Worm (Caenorhabditis elegans) whole organism, L4/young adult: Measurements from ENCODE around the gene srbc-20.
A peak's percentile ranks its signal among the peaks of the same experiment; 100 is the strongest.

ENCODE experiments used
- W03F9.2 ChIP-seq: fragments of 150-350 bp; optimal IDR thresholded peaks from 2 replicates; lab custom pipeline; 2014; ENCODE audit warnings: missing biosample characterization, missing genetic modification characterization
- dao-5 ChIP-seq: sonication (generic microtip); optimal IDR thresholded peaks from 2 replicates; lab custom pipeline; 2016; ENCODE audit warnings: missing genotype, missing genetic modification characterization, moderate library complexity, missing compliant biosample characterization
- him-1 ChIP-seq: sonication (generic microtip); optimal IDR thresholded peaks from 2 replicates; lab custom pipeline; 2016; ENCODE audit warnings: missing genotype, missing genetic modification reagents, missing genetic modification characterization, missing compliant biosample characterization

srbc-20 gene

DNA sequence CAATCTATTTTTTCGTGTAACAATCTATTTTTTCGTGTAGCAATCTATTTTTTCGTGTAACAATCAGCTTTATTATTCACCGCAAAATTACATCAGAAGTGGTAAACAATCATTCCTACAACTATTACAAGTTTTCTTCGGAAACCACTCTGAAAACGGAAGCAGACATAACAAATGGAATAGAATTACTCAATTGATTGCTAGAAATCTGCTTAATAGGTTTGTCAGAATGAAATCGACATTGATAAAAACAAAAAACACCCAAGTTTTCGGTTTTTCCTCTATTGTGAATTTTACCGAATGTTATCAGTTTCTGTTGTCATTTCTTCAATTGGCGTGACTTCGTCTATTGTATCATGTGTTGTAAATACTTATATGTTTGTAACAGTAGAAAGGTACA, at the start of gene srbc-20:
TSS of gene srbc-20 (plus strand) at position 301 of the 400 bp plus-strand sequence.
- TF ChIP-seq dao-5 (no peak), him-1 (tag; lab: Kevin White, UChicago) (no peak), W03F9.2 (no peak)

DNA sequence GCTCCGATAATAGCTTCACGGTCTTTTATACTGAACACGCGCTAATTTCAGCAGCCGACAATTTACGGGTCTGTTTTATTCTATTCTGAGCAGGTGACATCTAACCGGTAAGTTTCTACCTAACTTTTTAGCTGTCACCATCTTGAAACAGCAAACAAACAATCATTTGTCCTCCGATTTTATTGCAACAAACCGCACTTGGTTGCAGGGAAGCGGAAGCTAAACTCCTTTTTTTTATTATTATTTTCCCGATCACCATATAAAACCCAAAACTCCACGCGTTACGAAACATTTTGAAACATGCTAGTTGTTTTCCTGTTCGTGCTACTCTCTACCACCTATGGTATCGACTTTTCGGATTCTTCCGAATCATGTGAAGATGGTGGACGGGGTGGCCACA, 49.2 kb upstream of the srbc-20 start, which contains the start of gene clec-208:
TSS of gene clec-208 (plus strand) at position 301 of the 400 bp plus-strand sequence.
- TF ChIP-seq dao-5 (no peak), W03F9.2 (no peak), him-1 (tag; lab: Kevin White, UChicago) (no peak)

DNA sequence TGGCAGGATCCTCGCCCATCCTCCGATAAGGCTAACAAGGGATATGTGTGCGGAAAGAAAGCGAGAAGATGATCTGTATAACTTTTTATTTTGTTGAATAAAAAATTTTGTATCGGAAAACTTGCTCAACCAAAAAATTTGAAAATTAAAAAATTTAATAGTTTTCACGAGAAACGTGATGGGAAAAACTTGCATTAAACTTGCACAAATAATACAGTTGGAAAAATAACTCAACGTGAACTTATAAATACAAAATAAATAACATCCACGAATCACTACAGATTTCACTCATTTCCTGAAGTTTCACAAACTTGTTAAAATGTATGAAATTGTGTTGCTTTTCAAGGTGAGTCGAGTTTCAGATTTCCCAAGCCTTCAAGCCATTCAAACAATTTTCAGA, 47.9 kb upstream of the srbc-20 start, which contains the start of gene F36F12.7:
TSS of gene F36F12.7 (plus strand) at position 301 of the 400 bp plus-strand sequence.
- TF ChIP-seq dao-5 (no peak), W03F9.2 (no peak), him-1 (tag; lab: Kevin White, UChicago) (no peak)

DNA sequence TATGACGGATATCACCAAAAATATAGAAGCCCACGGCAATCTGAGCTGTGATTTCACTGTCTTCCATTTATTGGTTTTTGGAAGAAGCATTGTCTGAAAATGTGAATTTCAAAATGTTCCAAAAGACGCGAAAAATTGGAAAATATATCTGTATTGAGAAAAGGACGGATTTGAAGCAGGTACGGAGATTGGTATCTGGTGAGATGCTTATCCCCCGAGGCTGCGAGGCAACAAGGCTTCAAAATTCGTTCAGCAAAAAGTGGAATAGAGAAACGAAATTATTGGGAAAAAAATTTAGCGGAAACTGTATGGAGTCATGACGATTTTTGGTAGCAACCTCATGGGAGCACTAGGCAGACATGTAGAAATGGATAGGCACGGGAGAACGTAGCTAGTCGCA, 43.8 kb upstream of the srbc-20 start, which contains the start of gene F36F12.1:
TSS of gene F36F12.1 (minus strand) at position 101 of the 400 bp plus-strand sequence.
- no peak for TF ChIP-seq dao-5
- TF ChIP-seq him-1 (tag; lab: Kevin White, UChicago) = no peak
- TF ChIP-seq W03F9.2 = no peak

DNA sequence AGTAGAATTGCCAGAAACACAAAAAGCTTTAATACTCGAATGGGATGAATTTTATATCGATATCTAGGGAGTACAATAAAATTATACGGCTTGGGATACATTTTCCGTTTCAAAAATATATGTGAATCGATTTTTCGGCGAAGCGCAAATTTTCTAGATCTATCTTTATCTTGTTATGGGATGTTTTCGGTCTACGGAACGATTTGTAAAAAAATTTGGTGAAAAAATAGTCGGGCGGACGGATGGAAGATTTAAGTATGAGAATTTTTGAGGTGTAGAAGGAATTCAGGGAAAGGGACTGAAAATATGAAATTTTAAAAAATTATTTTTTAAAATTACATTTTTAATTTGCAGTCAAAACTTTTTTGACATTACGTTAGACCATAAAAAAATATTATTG, 40.9 kb upstream of the srbc-20 start, which contains the start of gene F22F7.4:
TSS of gene F22F7.4 (minus strand) at position 101 of the 400 bp plus-strand sequence.
- TF ChIP-seq W03F9.2 = no peak
- no peak for TF ChIP-seq dao-5
- TF ChIP-seq him-1 (tag; lab: Kevin White, UChicago) = no peak

DNA sequence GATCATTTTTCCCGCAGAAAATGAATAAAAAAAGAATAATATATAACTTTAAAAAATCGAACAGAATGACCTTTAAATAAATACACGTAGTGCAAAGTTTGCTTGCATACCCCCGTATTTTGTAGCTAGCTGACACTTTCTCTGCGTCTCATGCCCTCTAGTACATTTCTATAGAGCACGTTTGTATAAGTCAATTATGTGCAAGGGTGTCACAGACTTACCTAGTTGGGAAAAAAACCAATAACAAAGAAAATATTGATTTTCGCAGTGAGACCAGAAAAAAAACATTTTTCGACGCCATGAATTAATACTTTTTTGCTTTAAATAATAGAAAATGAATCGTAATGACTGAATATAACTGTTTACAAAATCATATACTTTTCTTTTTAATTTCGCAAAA, 37.6 kb upstream of the srbc-20 start, which contains the start of gene ckb-4:
TSS of gene ckb-4 (minus strand) at position 140 of the 400 bp plus-strand sequence.
- TF ChIP-seq dao-5 (no peak), him-1 (tag; lab: Kevin White, UChicago) (no peak), W03F9.2 (no peak)

DNA sequence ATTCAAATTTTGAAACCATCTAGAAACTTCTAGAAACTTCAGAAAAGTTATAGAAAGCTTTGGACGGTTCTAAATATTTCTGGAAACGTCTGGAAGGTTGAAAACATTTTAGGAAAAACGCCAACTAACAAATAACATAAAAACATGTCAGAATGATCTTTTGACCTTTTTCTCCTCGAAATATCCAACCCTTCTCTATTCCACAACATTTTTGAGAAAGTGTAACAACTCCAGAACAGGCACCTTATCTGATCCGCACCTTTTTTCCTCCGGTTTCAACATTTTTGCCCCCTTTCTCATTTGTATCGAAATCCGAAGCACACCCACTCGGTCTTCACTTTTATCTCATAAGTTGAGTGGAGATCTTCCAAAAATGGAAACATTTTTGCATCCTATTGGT, 36.5 kb upstream of the srbc-20 start, which contains the start of gene F22F7.3:
TSS of gene F22F7.3 (plus strand) at position 301 of the 400 bp plus-strand sequence.
- TF ChIP-seq W03F9.2 = no peak
- TF ChIP-seq dao-5 = no peak
- no peak for TF ChIP-seq him-1 (tag; lab: Kevin White, UChicago)

DNA sequence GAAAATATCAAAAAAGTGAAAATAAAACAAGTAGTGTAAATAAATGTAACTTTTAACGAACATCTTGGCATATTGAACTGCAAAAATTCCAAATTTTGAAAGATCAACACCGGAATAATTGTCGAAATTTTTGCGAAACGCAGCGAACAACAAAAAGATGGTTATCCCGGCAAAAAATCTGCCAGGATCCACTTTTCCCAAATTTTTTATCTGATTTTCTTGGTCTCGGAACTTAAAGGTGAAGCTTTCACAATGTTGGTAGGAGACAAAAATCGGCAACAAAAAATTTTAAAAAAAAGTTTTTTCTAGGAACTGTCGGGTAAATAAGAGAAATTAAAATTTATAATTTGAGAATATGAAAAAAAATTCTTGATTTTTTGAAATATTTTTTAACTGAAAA, 28.3 kb upstream of the srbc-20 start, which contains the start of gene bgnt-1.2:
TSS of gene bgnt-1.2 (minus strand) at position 101 of the 400 bp plus-strand sequence.
- no peak for TF ChIP-seq dao-5
- TF ChIP-seq W03F9.2 = no peak
- no peak for TF ChIP-seq him-1 (tag; lab: Kevin White, UChicago)

DNA sequence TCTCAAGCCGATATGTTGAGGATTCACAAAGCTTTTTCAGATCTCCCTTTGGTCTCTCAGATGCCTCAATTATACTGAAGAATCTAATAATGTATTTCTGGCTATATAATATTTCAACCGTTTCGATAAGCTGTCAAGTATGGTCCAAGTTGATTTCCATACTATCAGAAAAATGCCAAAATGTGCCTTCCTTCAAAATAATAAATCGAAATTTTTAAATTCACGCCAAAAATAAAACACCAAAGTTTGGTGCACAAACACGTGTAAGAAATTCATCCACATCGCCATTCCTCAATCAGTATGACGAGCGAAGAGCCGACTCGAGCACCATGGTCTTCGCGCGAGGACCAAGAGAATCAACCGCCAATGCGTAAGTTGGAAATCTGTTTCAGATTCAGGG, 27.4 kb upstream of the srbc-20 start, which contains the start of gene F22F7.11:
TSS of gene F22F7.11 (plus strand) at position 301 of the 400 bp plus-strand sequence.
- no peak for TF ChIP-seq dao-5

DNA sequence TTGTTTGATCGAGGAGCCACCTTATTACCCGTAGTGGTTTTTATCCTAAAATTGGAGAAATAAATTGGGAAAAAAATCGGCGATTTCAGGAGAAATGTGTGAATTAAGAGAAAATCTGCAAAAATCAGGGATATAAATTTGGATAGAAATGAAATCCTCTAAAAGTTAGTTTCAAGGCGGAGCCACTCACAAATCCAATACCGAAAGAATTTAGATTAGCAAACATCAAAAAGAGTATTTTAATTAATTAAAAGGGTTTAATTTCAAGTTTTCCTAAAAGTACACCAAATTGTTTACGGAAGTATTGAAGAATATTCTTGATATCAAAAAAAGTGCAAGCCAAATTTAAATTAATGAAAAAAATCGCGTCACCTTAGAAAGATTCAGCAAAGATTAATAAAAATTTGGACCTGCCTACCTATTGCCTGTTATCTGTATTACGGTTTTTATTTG, 25.0 kb upstream of the srbc-20 start, which contains the start of gene F22F7.8:
TSS of gene F22F7.8 (minus strand) at position 51 of the 453 bp plus-strand sequence.
- no peak for TF ChIP-seq W03F9.2
- TF ChIP-seq him-1 (tag; lab: Kevin White, UChicago) = no peak
- TF ChIP-seq dao-5 = no peak

DNA sequence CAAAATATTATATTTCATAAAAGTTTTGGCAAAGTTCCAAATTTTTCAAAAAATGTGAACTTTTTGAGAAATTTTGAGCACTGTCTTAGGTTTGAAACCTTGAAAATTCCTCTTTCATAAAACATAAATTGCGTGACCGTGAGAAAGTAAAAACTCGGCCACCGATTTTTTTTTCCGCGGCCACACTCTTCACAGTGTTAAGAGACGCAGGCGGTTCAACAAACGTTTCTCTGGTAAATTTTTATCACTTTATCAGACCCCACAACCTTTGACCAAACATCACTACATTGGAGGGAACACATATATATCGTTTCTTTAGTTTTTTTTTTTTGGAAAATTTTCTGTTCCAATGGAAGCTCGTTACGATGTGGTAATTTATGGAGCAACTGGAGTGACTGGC, 24.4 kb upstream of the srbc-20 start, which contains the start of gene F22F7.2:
TSS of gene F22F7.2 (plus strand) at position 266 of the 400 bp plus-strand sequence.
- TF ChIP-seq W03F9.2 = no peak
- no peak for TF ChIP-seq him-1 (tag; lab: Kevin White, UChicago)
- TF ChIP-seq dao-5 = no peak

DNA sequence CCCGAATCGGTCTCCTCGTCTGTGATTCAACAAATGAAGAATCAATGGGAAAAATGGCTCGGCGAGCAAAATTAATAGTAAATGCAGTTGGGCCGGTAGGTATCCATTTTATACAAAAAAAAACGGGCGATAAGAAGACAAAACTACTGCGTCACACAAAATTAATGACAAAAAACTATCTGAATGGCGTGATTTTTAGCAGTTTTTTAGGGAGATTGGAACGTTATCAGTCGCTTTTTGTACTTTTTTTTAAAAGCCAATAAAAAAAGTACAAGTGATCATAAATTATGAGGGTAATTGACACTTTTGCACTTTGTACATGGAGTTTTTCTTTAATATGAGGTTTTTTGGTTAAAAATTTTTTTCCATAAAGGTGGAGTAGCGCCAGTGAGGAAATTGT, 23.7 kb upstream of the srbc-20 start:
- TF ChIP-seq W03F9.2 (no peak), dao-5 (no peak), him-1 (tag; lab: Kevin White, UChicago) (no peak)

DNA sequence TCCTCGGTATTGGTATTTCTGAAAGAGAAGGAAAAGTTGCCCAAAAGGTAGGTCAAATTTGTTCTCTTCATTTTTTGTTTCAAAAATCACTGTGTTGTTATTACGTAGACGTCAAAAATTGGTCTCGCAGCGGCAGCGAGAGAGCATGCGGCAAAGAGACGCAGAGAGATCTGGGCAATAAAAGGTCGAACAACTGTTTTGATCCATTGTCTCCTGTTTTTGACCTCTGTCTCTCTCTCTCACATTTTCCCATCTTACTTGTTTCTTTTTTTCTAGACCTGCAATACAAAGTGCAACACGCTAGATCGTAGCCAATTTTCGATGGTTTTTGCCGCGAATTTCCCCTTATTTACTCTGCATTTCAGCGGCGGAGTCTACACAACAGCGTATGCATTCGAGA, 20.3 kb upstream of the srbc-20 start:
- TF ChIP-seq dao-5 (no peak), W03F9.2 (no peak), him-1 (tag; lab: Kevin White, UChicago) (no peak)

DNA sequence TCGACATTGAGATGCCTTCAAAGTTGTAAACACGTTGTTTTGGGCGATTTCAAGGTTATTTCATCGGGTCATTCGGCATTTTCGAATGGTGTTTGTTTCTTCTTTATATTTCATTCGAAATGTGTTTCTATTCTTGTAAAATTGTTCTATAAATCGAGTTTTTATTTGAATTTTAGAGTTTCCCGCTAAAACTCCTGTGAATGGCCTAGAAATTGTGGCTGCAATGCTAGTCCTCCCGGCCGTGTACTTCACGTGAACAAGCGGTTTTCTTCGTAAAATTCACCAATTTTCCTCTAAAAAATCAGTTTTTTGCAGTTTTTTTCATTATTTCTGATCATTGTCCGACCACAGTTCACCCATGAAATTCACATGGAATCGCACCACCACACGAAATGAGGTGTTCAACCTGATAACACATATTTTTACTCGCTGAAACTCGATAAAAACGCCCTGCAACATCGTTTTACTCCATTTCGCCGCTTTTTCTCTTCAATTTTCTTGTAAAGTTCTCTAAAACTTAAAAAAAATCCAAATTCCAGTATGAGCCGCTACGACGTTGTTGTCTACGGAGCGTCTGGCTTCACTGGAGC, 19.8 kb upstream of the srbc-20 start, which contains the start of gene ldp-1:
TSS of gene ldp-1 (plus strand) at position 540 of the 590 bp plus-strand sequence.
- TF ChIP-seq W03F9.2 = peak; percentile 63
- TF ChIP-seq dao-5 = no peak
- TF ChIP-seq him-1 (tag; lab: Kevin White, UChicago) = peak; percentile 75

DNA sequence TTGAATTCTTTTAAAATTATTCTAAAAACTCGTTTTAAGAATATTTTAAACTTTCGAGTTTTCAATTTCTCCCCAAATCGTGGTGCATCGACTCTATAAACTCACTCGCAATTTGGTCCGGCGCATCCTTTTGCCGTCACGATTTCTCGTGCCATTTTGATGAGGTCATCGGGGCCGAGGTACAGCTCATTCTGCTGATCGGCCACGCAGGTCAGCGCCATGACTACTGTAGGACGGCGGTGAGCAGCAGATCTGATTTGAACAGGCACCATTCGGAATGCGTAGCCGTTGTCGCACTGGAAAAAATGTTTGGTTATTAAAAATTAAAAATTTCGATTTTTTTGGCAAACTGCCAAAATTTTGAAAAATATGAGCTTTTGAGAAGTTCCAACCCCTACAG, 14.2 kb upstream of the srbc-20 start:
- no peak for TF ChIP-seq him-1 (tag; lab: Kevin White, UChicago)
- TF ChIP-seq W03F9.2 = no peak
- TF ChIP-seq dao-5 = no peak
